Worm (Caenorhabditis elegans): Measurements from ENCODE around the gene T05A8.3.
"Not testable (repeated sequence)": the region's sequence is repeated elsewhere in the genome, so short reads cannot be mapped to it uniquely, and the experiment has no call there.

Gene T05A8.3

DNA sequence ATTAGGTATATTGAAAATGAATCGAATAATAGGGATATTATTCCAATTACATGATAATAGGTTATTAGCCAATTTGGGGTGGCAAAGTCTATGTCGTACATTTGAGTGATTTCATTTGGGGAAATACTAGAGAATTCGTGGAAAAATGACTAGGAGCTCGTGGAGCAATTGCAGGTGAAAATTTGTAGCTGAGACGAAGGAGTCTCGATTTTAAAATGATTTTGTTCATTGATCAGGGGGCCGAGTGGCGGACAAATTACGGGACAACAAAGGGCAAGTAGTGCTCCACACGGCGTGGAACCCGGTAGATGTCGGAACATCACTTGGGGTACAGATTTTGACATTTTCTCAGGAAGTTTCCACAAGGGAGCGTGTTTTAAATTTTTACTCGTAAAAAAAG lies 18.9 kb downstream of the T05A8.3 start, which contains the start of gene sri-62:
Gene sri-62, minus strand, starts transcription at position 101 of the 400 bp plus-strand sequence.
- TF ChIP-seq nhr-67 (tag; optimal IDR thresholded peaks at IDR 0.05) (no peak), nhr-43 (tag; optimal IDR thresholded peaks at IDR 0.05; ENCODE audit: poor library complexity, severe bottlenecking) (no peak), nhr-76 (tag; optimal IDR thresholded peaks at IDR 0.05) (no peak), ceh-82 (tag; optimal IDR thresholded peaks at IDR 0.05) (no peak), ceh-28 (tag; optimal IDR thresholded peaks at IDR 0.05) (no peak), nhr-12 (tag; optimal IDR thresholded peaks at IDR 0.05) (no peak), nhr-11 (tag; optimal IDR thresholded peaks at IDR 0.05) (no peak), egl-5 (tag; optimal IDR thresholded peaks at IDR 0.05) (no peak), ceh-16 (tag; optimal IDR thresholded peaks at IDR 0.05) (no peak), pha-4 (tag; optimal IDR thresholded peaks at IDR 0.05) (no peak), snpc-4 (tag; optimal IDR thresholded peaks at IDR 0.05) (no peak), lsy-12 (tag; optimal IDR thresholded peaks at IDR 0.05) (no peak), daf-12 (tag; optimal IDR thresholded peaks at IDR 0.05) (no peak), nhr-237 (tag; optimal IDR thresholded peaks at IDR 0.05) (no peak), fos-1 (tag; optimal IDR thresholded peaks at IDR 0.05) (no peak), elt-1 (tag; optimal IDR thresholded peaks at IDR 0.05) (no peak), hmg-11 (tag; optimal IDR thresholded peaks at IDR 0.05) (no peak), skn-1 (tag; optimal IDR thresholded peaks at IDR 0.05) (no peak), eor-1 (tag; optimal IDR thresholded peaks at IDR 0.05) (no peak), ama-1 (optimal IDR thresholded peaks at IDR 0.05) (no peak)

DNA sequence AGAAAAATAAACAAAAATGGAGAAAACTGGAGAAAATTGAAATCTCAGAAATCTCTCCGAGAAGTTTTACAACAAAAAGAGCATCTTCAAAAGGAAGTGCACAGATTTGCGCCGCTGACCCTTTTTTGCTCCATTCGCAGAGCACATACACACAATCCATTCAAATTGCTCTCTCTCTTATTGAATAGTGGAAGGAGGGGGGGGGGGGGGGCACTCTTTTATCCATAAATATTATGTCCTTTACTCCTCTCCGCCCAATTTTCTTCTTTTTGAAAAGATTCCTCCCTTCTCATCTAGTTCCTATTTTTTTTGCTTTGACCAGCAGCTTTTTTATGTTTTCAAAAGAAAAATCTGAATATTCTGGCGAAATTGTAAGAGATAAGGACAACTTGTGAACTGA lies 22.2 kb downstream of the T05A8.3 start:
- no peak for TF ChIP-seq ceh-28 (tag; optimal IDR thresholded peaks at IDR 0.05)
- TF ChIP-seq fkh-10 (GFP tag; optimal IDR thresholded peaks at IDR 0.05) = peak; percentile 56

DNA sequence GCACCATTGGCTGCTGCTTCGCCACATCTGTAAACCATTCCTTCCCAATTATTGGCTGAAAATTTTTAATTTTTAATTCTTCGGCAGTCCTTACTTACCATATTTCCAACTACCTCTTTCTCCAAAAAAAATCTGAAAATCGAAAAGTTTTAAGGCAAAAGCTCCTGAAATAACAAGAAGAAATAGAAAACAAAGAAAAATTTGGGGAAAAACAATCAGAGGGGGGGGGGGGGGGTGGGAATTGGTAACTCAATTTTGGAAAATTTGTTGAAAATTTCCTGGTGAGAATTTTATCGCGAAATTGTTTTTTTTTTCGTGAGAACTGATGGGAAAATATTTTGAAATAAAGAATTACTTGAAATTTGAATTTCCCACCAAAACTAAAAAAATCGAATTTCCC lies 24.8 kb downstream of the T05A8.3 start, which contains the start of gene set-11:
Gene set-11, minus strand, starts transcription at position 101 of the 400 bp plus-strand sequence.
- TF ChIP-seq lin-39 (tag; optimal IDR thresholded peaks at IDR 0.05) = no peak
- no peak for TF ChIP-seq ceh-82 (tag; optimal IDR thresholded peaks at IDR 0.05)

DNA sequence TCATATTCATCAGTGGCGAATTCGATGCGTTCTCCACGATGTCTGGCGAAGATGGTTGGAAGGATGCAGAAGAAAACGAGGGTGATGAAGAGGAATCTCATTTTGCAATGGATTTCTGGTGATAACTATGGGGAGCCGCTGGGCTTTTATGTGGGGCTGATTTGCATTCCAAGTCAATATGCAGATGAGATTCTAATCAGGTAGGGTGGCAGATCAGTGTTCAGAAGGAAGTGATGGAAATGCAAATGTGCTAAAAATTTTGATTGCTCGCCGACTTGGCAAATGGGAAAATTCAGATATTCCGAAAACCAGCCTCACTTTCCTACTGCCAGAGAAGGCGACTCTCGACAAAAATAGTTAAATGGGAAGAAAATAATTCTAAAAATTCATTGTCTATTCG lies 27.2 kb downstream of the T05A8.3 start, which contains the start of gene nspf-3:
Gene nspf-3, minus strand, starts transcription at position 101 of the 400 bp plus-strand sequence.
- TF ChIP-seq elt-3 (tag; optimal IDR thresholded peaks at IDR 0.05) (no peak), nhr-12 (tag; optimal IDR thresholded peaks at IDR 0.05) (no peak), ceh-28 (tag; optimal IDR thresholded peaks at IDR 0.05) (no peak), fkh-10 (GFP tag; optimal IDR thresholded peaks at IDR 0.05) (no peak), mdl-1 (tag; optimal IDR thresholded peaks at IDR 0.05) (no peak), tbx-2 (tag; optimal IDR thresholded peaks at IDR 0.05) (no peak), lin-15B (tag; optimal IDR thresholded peaks at IDR 0.05) (no peak), egl-5 (tag; optimal IDR thresholded peaks at IDR 0.05) (no peak), nhr-76 (tag; optimal IDR thresholded peaks at IDR 0.05) (no peak), ceh-82 (tag; optimal IDR thresholded peaks at IDR 0.05) (no peak), pqm-1 (tag; optimal IDR thresholded peaks at IDR 0.05) (no peak), zag-1 (tag; optimal IDR thresholded peaks at IDR 0.05) (no peak), nhr-237 (tag; optimal IDR thresholded peaks at IDR 0.05) (no peak), snpc-4 (tag; optimal IDR thresholded peaks at IDR 0.05) (no peak), daf-12 (tag; optimal IDR thresholded peaks at IDR 0.05) (no peak), nhr-28 (tag; optimal IDR thresholded peaks at IDR 0.05) (no peak), nhr-43 (tag; optimal IDR thresholded peaks at IDR 0.05; ENCODE audit: poor library complexity, severe bottlenecking) (no peak), elt-1 (tag; optimal IDR thresholded peaks at IDR 0.05) (no peak)

ce11 chrII:2688616-2689015 lies 28.6 kb downstream of the T05A8.3 start, which contains the start of gene nspf-2:
nspf-2 (plus strand) TSS chrII:2688916.
- TF ChIP-seq nhr-43 (tag; optimal IDR thresholded peaks at IDR 0.05; ENCODE audit: poor library complexity, severe bottlenecking); fkh-2 (tag; optimal IDR thresholded peaks at IDR 0.05); ama-1 (optimal IDR thresholded peaks at IDR 0.05): not testable (repeated sequence)

ce11 chrII:2686985-2687675 lies 30.1 kb downstream of the T05A8.3 start, which contains the start of the genes sup-9 and nspf-1:
sup-9 (minus strand) TSS chrII:2687027.
nspf-1 (plus strand) TSS chrII:2687625.
- TF ChIP-seq lin-15B (tag; optimal IDR thresholded peaks at IDR 0.05) (no peak), tbx-2 (tag; optimal IDR thresholded peaks at IDR 0.05) (no peak), aly-2 (tag; optimal IDR thresholded peaks at IDR 0.05) (no peak), fkh-10 (GFP tag; optimal IDR thresholded peaks at IDR 0.05) (no peak), elt-2 (tag; optimal IDR thresholded peaks at IDR 0.05) (no peak), ceh-9 (tag; optimal IDR thresholded peaks at IDR 0.05) (no peak), nfya-1 (tag; optimal IDR thresholded peaks at IDR 0.05; ENCODE audit: insufficient read depth) (no peak)

Measured in whole organism, L3 larva.